Worm (Caenorhabditis elegans): ENCODE results near the gene dsh-1.
A peak's percentile ranks its signal among the peaks of the same experiment; 100 is the strongest.

DNA sequence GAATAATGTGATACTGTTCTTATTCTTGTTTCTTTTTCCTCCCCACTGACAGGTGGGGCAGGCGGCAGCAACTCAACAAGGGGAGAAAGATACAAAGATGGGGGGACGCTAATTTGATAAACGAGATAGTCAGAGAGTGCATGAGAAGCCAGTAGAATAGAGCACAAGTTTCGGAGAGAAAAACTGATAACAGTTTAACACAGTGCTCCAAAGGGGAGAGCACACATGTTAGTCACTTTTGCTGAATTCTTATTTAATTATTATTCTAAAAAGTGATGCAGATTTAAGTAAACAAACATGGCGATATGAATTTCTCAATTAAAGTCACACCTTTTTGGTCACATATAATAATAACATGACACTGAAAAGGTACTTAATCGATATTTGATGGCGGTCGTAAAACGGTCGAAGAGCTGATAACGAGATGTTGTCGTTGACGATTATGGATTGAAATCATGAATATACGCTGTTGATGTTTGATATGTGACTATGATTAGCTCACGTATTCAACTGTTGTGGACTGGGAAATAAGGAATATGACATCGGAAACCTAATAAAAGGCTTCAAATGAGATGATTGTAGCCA, 39.1 kb downstream of the dsh-1 start:
- TF ChIP-seq ama-1 (optimal IDR thresholded peaks at IDR 0.05) (no peak), ama-1 (GFP tag; optimal IDR thresholded peaks at IDR 0.05) (no peak), lin-35 (GFP tag; optimal IDR thresholded peaks at IDR 0.05) (no peak), dpff-1 (tag; optimal IDR thresholded peaks at IDR 0.05) (no peak), mcd-1 (GFP tag; IDR thresholded peaks at IDR 0.05) (0 out of 2 replicates have a peak, but pooled peaks have one; percentile 5), snpc-4 (GFP tag; optimal IDR thresholded peaks at IDR 0.05) (no peak), snpc-4 (tag; optimal IDR thresholded peaks at IDR 0.05) (no peak), F55B11.4 (tag; optimal IDR thresholded peaks at IDR 0.05; ENCODE audit: borderline replicate concordance, insufficient read depth) (no peak), bed-2 (GFP tag; IDR thresholded peaks at IDR 0.05) (no peak), atf-7 (tag; optimal IDR thresholded peaks at IDR 0.05) (no peak), xnd-1 (tag; optimal IDR thresholded peaks at IDR 0.05) (no peak), B0336.3 (GFP tag; IDR thresholded peaks at IDR 0.05) (peak; percentile 30; the same call in 1 of the 2 replicates), C17E4.6 (GFP tag; IDR thresholded peaks at IDR 0.05) (no peak), lag-1 (GFP tag; IDR thresholded peaks at IDR 0.05) (no peak), sdz-38 (tag; optimal IDR thresholded peaks at IDR 0.05) (no peak), rcor-1 (GFP tag; IDR thresholded peaks at IDR 0.05) (no peak)

Measured in whole organism, young adult.